Worm (Caenorhabditis elegans) whole organism, L3 larva: ENCODE data around the gene F13A2.5.

Experiments
- aly-2 ChIP-seq: fragments of 150-350 bp; optimal IDR thresholded peaks from 2 replicates; lab custom pipeline; 2014; ENCODE audit warnings: missing biosample characterization, missing genetic modification characterization
- ceh-82 ChIP-seq: fragments of 150-350 bp; optimal IDR thresholded peaks from 2 replicates; lab custom pipeline; 2014; ENCODE audit warnings: missing biosample characterization, missing genetic modification characterization
- elt-3 ChIP-seq, 3 experiments: fragments of 150-350 bp in 1 of 3; sonication (generic microtip) in 2 of 3; optimal IDR thresholded peaks; 2 replicates in 2 of 3; 4 replicates in 1 of 3; lab custom pipeline; 2014 to 2017; ENCODE audit warnings: missing biosample characterization in 3 of 3, missing genetic modification characterization in 3 of 3
- nhr-76 ChIP-seq: fragments of 150-350 bp; sonication (generic microtip); optimal IDR thresholded peaks from 5 replicates; lab custom pipeline; 2014; ENCODE audit warnings: missing biosample characterization, missing genetic modification characterization
- pha-4 ChIP-seq: fragments of 150-350 bp; optimal IDR thresholded peaks from 2 replicates; lab custom pipeline; 2014; ENCODE audit warnings: missing biosample characterization, missing genetic modification reagents, missing genetic modification characterization
- sea-2 ChIP-seq: fragments of 150-350 bp; sonication (generic microtip); optimal IDR thresholded peaks from 4 replicates; lab custom pipeline; 2014; ENCODE audit warnings: missing biosample characterization, missing genetic modification reagents, missing genetic modification characterization
- unc-62 ChIP-seq: fragments of 150-350 bp; sonication (generic microtip); optimal IDR thresholded peaks from 4 replicates; lab custom pipeline; 2014; ENCODE audit warnings: missing biosample characterization, missing genetic modification reagents, missing genetic modification characterization

DNA sequence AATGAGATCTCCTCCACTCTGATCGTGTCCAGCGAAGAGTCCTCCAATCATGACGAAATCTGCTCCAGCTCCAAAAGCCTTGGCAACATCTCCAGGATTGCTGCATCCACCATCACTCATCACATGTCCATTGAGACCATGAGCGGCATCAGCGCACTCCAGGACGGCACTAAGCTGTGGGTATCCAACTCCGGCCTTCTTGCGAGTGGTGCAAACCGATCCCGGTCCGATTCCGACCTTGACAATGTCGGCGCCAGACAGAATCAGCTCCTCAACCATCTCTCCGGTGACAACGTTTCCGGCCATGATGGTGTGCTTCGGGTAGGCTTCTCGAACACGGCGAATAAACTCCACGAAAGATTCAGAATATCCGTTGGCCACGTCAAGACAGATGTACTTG is 31.2 kb downstream of the F13A2.5 start:
- TF ChIP-seq pha-4, result no peak
- TF ChIP-seq aly-2 (tag; lab: Kevin White, UChicago), result no peak
- no peak for TF ChIP-seq sea-2 (GFP tag; lab: Kevin White, UChicago)
- TF ChIP-seq ceh-82, result no peak
- TF ChIP-seq nhr-76, result no peak
- no peak for TF ChIP-seq elt-3 (tag; optimal IDR thresholded peaks at IDR 0.05; lab: Kevin White, UChicago)
- no peak for TF ChIP-seq unc-62
